Fruit fly (Drosophila melanogaster) whole organism, embryonic: ENCODE measurements around the gene CG15332.

Experiments used
- Atf6 ChIP-seq: fragments of 200-800 bp; sonication (Bioruptor generic); IDR thresholded peaks from 2 replicates; pipeline ENCODE4 v1.3.6; 2022; ENCODE audit warnings: missing biosample characterization, missing genetic modification characterization
- Bdp1 ChIP-seq: fragments of 200-800 bp; sonication (Bioruptor generic); optimal IDR thresholded peaks from 3 replicates; lab custom pipeline; 2016; ENCODE audit warnings: missing biosample characterization, missing genetic modification characterization
- CG10209 ChIP-seq: fragments of 200-800 bp; sonication (Bioruptor generic); optimal IDR thresholded peaks from 3 replicates; lab custom pipeline; 2017; ENCODE audit warnings: missing biosample characterization, mild to moderate bottlenecking, missing genetic modification characterization, missing genetic modification reagents
- CG1024 ChIP-seq: fragments of 200-800 bp; sonication (Bioruptor generic); IDR thresholded peaks from 2 replicates; pipeline ENCODE4 v1.3.6; 2022; ENCODE audit warnings: missing biosample characterization, missing genetic modification characterization
- CG14014 ChIP-seq: fragments of 200-800 bp; sonication (Bioruptor generic); IDR thresholded peaks from 2 replicates; pipeline ENCODE4 v1.3.6; 2022; ENCODE audit warnings: missing biosample characterization, missing genetic modification characterization
- CG14050 ChIP-seq: fragments of 200-800 bp; sonication (Bioruptor generic); IDR thresholded peaks from 3 replicates; pipeline ENCODE4 v1.3.6; 2022; ENCODE audit warnings: missing biosample characterization, missing genetic modification characterization
- CG14860 ChIP-seq: fragments of 200-800 bp; sonication (Bioruptor generic); IDR thresholded peaks from 3 replicates; pipeline ENCODE4 v1.3.6; 2022; ENCODE audit warnings: missing biosample characterization, missing genetic modification characterization; ENCODE audit not compliant: partially characterized antibody
- CG15269 ChIP-seq: fragments of 200-800 bp; sonication (Bioruptor generic); optimal IDR thresholded peaks from 2 replicates; lab custom pipeline; 2018; ENCODE audit warnings: missing biosample characterization, mild to moderate bottlenecking, missing genetic modification characterization, moderate library complexity
- CG16815 ChIP-seq: fragments of 200-800 bp; sonication (Bioruptor generic); optimal IDR thresholded peaks from 3 replicates; lab custom pipeline; 2017; ENCODE audit warnings: missing biosample characterization, mild to moderate bottlenecking, missing genetic modification characterization
- CG17186 ChIP-seq: fragments of 200-800 bp; sonication (Bioruptor generic); optimal IDR thresholded peaks from 3 replicates; lab custom pipeline; 2017; ENCODE audit warnings: missing biosample characterization, missing genetic modification reagents, missing genetic modification characterization
- CG3838 ChIP-seq: fragments of 200-800 bp; sonication (Bioruptor generic); optimal IDR thresholded peaks from 3 replicates; lab custom pipeline; 2016; ENCODE audit warnings: missing biosample characterization, missing genetic modification characterization
- CG7372 ChIP-seq: fragments of 200-800 bp; sonication (Bioruptor generic); IDR thresholded peaks from 2 replicates; pipeline ENCODE4 v1.3.6; 2022; ENCODE audit warnings: missing biosample characterization, missing genetic modification characterization
- CG7786 ChIP-seq: fragments of 200-800 bp; sonication (Bioruptor generic); optimal IDR thresholded peaks from 2 replicates; lab custom pipeline; 2016; ENCODE audit warnings: missing biosample characterization, missing genetic modification characterization
- CG8924 ChIP-seq: fragments of 200-800 bp; optimal IDR thresholded peaks from 3 replicates; lab custom pipeline; 2019; ENCODE audit warnings: missing biosample characterization, mild to moderate bottlenecking, missing genetic modification characterization, moderate library complexity
- Camta ChIP-seq: fragments of 200-800 bp; sonication (Bioruptor generic); optimal IDR thresholded peaks from 2 replicates; lab custom pipeline; 2016; ENCODE audit warnings: missing biosample characterization, missing genetic modification characterization
- Dfd ChIP-seq, 2 experiments: fragments of >200 bp; optimal IDR thresholded peaks; 2 replicates each; lab custom pipeline; 2017; ENCODE audit warnings: missing biosample characterization in 2 of 2, missing genetic modification characterization in 2 of 2
- Doc3 ChIP-seq: fragments of 200-800 bp; sonication (Bioruptor generic); IDR thresholded peaks from 3 replicates; pipeline ENCODE4 v1.3.6; 2022; ENCODE audit warnings: missing biosample characterization, missing genetic modification characterization; ENCODE audit not compliant: partially characterized antibody
- HHEX ChIP-seq: fragments of 200-800 bp; sonication (Bioruptor generic); optimal IDR thresholded peaks from 3 replicates; lab custom pipeline; 2017; ENCODE audit warnings: missing biosample characterization, mild to moderate bottlenecking, missing genetic modification characterization, missing genetic modification reagents
- Mad ChIP-seq: fragments of 200-800 bp; sonication (Bioruptor generic); optimal IDR thresholded peaks from 2 replicates; lab custom pipeline; 2016; ENCODE audit warnings: missing biosample characterization, missing genetic modification characterization
- Med ChIP-seq: fragments of 200-800 bp; sonication (Bioruptor generic); peaks from one replicate; lab custom pipeline; 2016; ENCODE audit warnings: missing biosample characterization, missing genetic modification characterization, mild to moderate bottlenecking, inconsistent platforms, moderate library complexity
- NK7.1 ChIP-seq: fragments of 200-800 bp; sonication (Bioruptor generic); optimal IDR thresholded peaks from 3 replicates; lab custom pipeline; 2016; ENCODE audit warnings: missing biosample characterization, missing genetic modification characterization
- Neu2 ChIP-seq: fragments of 200-800 bp; sonication (Bioruptor generic); optimal IDR thresholded peaks from 3 replicates; lab custom pipeline; 2016; ENCODE audit warnings: missing biosample characterization, missing genetic modification characterization, borderline replicate concordance
- PHDP ChIP-seq: fragments of 200-800 bp; sonication (Bioruptor generic); optimal IDR thresholded peaks from 3 replicates; lab custom pipeline; 2018; ENCODE audit warnings: missing biosample characterization, mild to moderate bottlenecking, missing genetic modification characterization, moderate library complexity
- Ravus ChIP-seq: fragments of 200-800 bp; sonication (Bioruptor generic); IDR thresholded peaks from 2 replicates; pipeline ENCODE4 v1.3.6; 2022; ENCODE audit warnings: missing biosample characterization, missing genetic modification characterization
- Rfx ChIP-seq: fragments of 200-800 bp; sonication (Bioruptor generic); IDR thresholded peaks from 2 replicates; pipeline ENCODE4 v1.3.6; 2022; ENCODE audit warnings: missing biosample characterization, missing genetic modification characterization
- Side ChIP-seq: fragments of 200-800 bp; sonication (Bioruptor generic); optimal IDR thresholded peaks from 2 replicates; lab custom pipeline; 2016; ENCODE audit warnings: missing biosample characterization, missing genetic modification characterization
- Usf ChIP-seq: fragments of 200-800 bp; sonication (Bioruptor generic); optimal IDR thresholded peaks from 2 replicates; lab custom pipeline; 2017; ENCODE audit warnings: missing genotype, missing biosample characterization, missing genetic modification characterization
- YL-1 ChIP-seq: fragments of 200-800 bp; sonication (Bioruptor generic); optimal IDR thresholded peaks from 3 replicates; lab custom pipeline; 2017; ENCODE audit warnings: missing biosample characterization, mild to moderate bottlenecking, missing genetic modification characterization
- al ChIP-seq: fragments of 200-800 bp; sonication (Bioruptor generic); IDR thresholded peaks from 2 replicates; pipeline ENCODE4 v1.3.6; 2022; ENCODE audit warnings: missing biosample characterization, missing genetic modification characterization
- bcd ChIP-seq: fragments of 200-800 bp; sonication (Bioruptor generic); optimal IDR thresholded peaks from 2 replicates; lab custom pipeline; 2017; ENCODE audit warnings: missing biosample characterization, mild to moderate bottlenecking, missing genetic modification characterization
- cad ChIP-seq: fragments of >200 bp; optimal IDR thresholded peaks from 2 replicates; lab custom pipeline; 2017; ENCODE audit warnings: missing biosample characterization, missing genetic modification characterization
- cwo ChIP-seq: fragments of 200-800 bp; sonication (Bioruptor generic); optimal IDR thresholded peaks from 3 replicates; lab custom pipeline; 2017; ENCODE audit warnings: missing biosample characterization, missing genetic modification characterization, mild to moderate bottlenecking, moderate library complexity, missing genetic modification reagents
- dan ChIP-seq: fragments of 200-800 bp; sonication (Bioruptor generic); IDR thresholded peaks from 2 replicates; pipeline ENCODE4 v1.3.6; 2022; ENCODE audit warnings: missing biosample characterization, missing genetic modification characterization
- dati ChIP-seq: fragments of 200-800 bp; sonication (Bioruptor generic); IDR thresholded peaks from 2 replicates; pipeline ENCODE4 v1.3.6; 2022; ENCODE audit warnings: missing biosample characterization, missing genetic modification characterization
- dimm ChIP-seq: fragments of 200-800 bp; sonication (Bioruptor generic); IDR thresholded peaks from 2 replicates; pipeline ENCODE4 v1.3.6; 2022; ENCODE audit warnings: missing biosample characterization, missing genetic modification characterization
- dm ChIP-seq: fragments of 200-800 bp; sonication (Bioruptor generic); optimal IDR thresholded peaks from 3 replicates; lab custom pipeline; 2016; ENCODE audit warnings: missing biosample characterization, missing genetic modification characterization
- eve ChIP-seq, 2 experiments: fragments of >200 bp; optimal IDR thresholded peaks; 2 replicates each; lab custom pipeline; 2017; ENCODE audit warnings: missing biosample characterization in 2 of 2, missing genetic modification characterization in 2 of 2
- eyg ChIP-seq: fragments of 200-800 bp; sonication (Bioruptor generic); optimal IDR thresholded peaks from 3 replicates; lab custom pipeline; 2016; ENCODE audit warnings: missing biosample characterization, missing genetic modification characterization
- fd3F ChIP-seq: fragments of 200-800 bp; sonication (Bioruptor generic); optimal IDR thresholded peaks from 2 replicates; lab custom pipeline; 2018; ENCODE audit warnings: missing biosample characterization, mild to moderate bottlenecking, missing genetic modification characterization, moderate library complexity
- gsb ChIP-seq: fragments of 200-800 bp; sonication (Bioruptor generic); IDR thresholded peaks from 2 replicates; pipeline ENCODE4 v1.3.6; 2022; ENCODE audit warnings: missing biosample characterization, missing genetic modification characterization
- ind ChIP-seq: fragments of 200-800 bp; sonication (Bioruptor generic); optimal IDR thresholded peaks from 3 replicates; lab custom pipeline; 2016; ENCODE audit warnings: missing biosample characterization, missing genetic modification characterization
- jigr1 ChIP-seq: fragments of 200-800 bp; sonication (Bioruptor generic); IDR thresholded peaks from 3 replicates; pipeline ENCODE4 v1.3.6; 2022; ENCODE audit warnings: missing biosample characterization, missing genetic modification characterization
- jing ChIP-seq: fragments of 200-800 bp; sonication (Bioruptor generic); optimal IDR thresholded peaks from 2 replicates; lab custom pipeline; 2018; ENCODE audit warnings: missing biosample characterization, mild to moderate bottlenecking, missing genetic modification characterization
- maf-S ChIP-seq: fragments of 200-800 bp; sonication (Bioruptor generic); optimal IDR thresholded peaks from 2 replicates; lab custom pipeline; 2016; ENCODE audit warnings: missing biosample characterization, missing genetic modification characterization
- oc ChIP-seq: fragments of 200-800 bp; sonication (Bioruptor generic); optimal IDR thresholded peaks from 2 replicates; lab custom pipeline; 2018; ENCODE audit warnings: missing biosample characterization, mild to moderate bottlenecking, missing genetic modification characterization, moderate library complexity
- onecut ChIP-seq: fragments of 200-800 bp; sonication (Bioruptor generic); IDR thresholded peaks from 2 replicates; pipeline ENCODE4 v1.3.6; 2022; ENCODE audit warnings: missing biosample characterization, missing genetic modification characterization
- sens ChIP-seq: fragments of 200-800 bp; sonication (Bioruptor generic); peaks from one replicate; lab custom pipeline; 2016; ENCODE audit warnings: missing biosample characterization, missing genetic modification characterization
- so ChIP-seq: fragments of 200-800 bp; sonication (Bioruptor generic); IDR thresholded peaks from 3 replicates; pipeline ENCODE4 v1.3.6; 2022; ENCODE audit warnings: missing biosample characterization, missing genetic modification characterization
- unpg ChIP-seq: fragments of 200-800 bp; sonication (Bioruptor generic); optimal IDR thresholded peaks from 3 replicates; lab custom pipeline; 2018; ENCODE audit warnings: missing biosample characterization, mild to moderate bottlenecking, missing genetic modification characterization, moderate library complexity

Gene CG15332

dm6 chrX:7937588-7938481 lies 18.0 kb downstream of the CG15332 start (continued):
- TF ChIP-seq jing (GFP tag; lab: Kevin White, UChicago): peak; percentile 73
- TF ChIP-seq PHDP: peak; percentile 72
- TF ChIP-seq CG14860 (GFP tag; lab: Robert Waterston, UW): no peak
- peak; percentile 87 for TF ChIP-seq bcd (GFP tag; lab: Kevin White, UChicago)
- no peak for TF ChIP-seq gsb (GFP tag; lab: Robert Waterston, UW)
- peak; percentile 72 for TF ChIP-seq dm
- TF ChIP-seq NK7.1: peak; percentile 61
- TF ChIP-seq CG17186 (GFP tag; lab: Kevin White, UChicago): peak; percentile 54
- peak; percentile 82 for TF ChIP-seq CG10209 (GFP tag; lab: Kevin White, UChicago)
- peak; percentile 77 for TF ChIP-seq oc (tag; lab: Kevin White, UChicago)
- peak; percentile 11 for TF ChIP-seq Neu2 (GFP tag; lab: Kevin White, UChicago)
- TF ChIP-seq CG14014: peak; percentile 52; the same call in 1 of the 2 replicates
- TF ChIP-seq maf-S (GFP tag; lab: Kevin White, UChicago): peak; percentile 57
- peak; percentile 36; the same call in 1 of the 2 replicates for TF ChIP-seq dati (GFP tag; lab: Robert Waterston, UW)
- peak; percentile 21; the same call in 1 of the 2 replicates for TF ChIP-seq dimm (GFP tag; lab: Robert Waterston, UW)
- TF ChIP-seq CG14050 (GFP tag; lab: Robert Waterston, UW): peak; percentile 38; the same call in 1 of the 3 replicates
- peak; percentile 71 for TF ChIP-seq onecut
- TF ChIP-seq sens (GFP tag; lab: Kevin White, UChicago): peak; percentile 98
- TF ChIP-seq cad (GFP tag; lab: Kevin White, UChicago): no peak
- TF ChIP-seq eyg: peak; percentile 71
- TF ChIP-seq so (GFP tag; lab: Robert Waterston, UW): peak; percentile 59; the same call in 1 of the 3 replicates
- TF ChIP-seq eve (GFP tag; optimal IDR thresholded peaks at IDR 0.05; lab: Kevin White, UChicago): peak in 1 of 2 experiments; percentile 46
- peak; percentile 87 for TF ChIP-seq CG16815
- peak; percentile 50 for TF ChIP-seq Rfx (GFP tag; lab: Robert Waterston, UW)
- peak; percentile 46 for TF ChIP-seq Mad (GFP tag; lab: Kevin White, UChicago)
- peak; percentile 89 for TF ChIP-seq Camta
- peak; percentile 23; the same call in 1 of the 2 replicates for TF ChIP-seq Atf6 (GFP tag; lab: Robert Waterston, UW)
- TF ChIP-seq Side (GFP tag; lab: Kevin White, UChicago): peak; percentile 82
- 0 out of 2 replicates have a peak, but pooled peaks have one; percentile 42 for TF ChIP-seq CG1024 (GFP tag; lab: Robert Waterston, UW)
- no peak for TF ChIP-seq Dfd (GFP tag; optimal IDR thresholded peaks at IDR 0.05; lab: Kevin White, UChicago)
- TF ChIP-seq CG3838: peak; percentile 34
- no peak for TF ChIP-seq Ravus (GFP tag; lab: Robert Waterston, UW)
- TF ChIP-seq dan (GFP tag; lab: Robert Waterston, UW): peak; percentile 61
- TF ChIP-seq CG7372 (GFP tag; lab: Robert Waterston, UW): peak; percentile 58; the same call in 1 of the 2 replicates
- peak; percentile 68 for TF ChIP-seq Usf (GFP tag; lab: Kevin White, UChicago)
- peak; percentile 71 for TF ChIP-seq unpg (GFP tag; lab: Kevin White, UChicago)
- peak; percentile 75 for TF ChIP-seq ind (GFP tag; lab: Kevin White, UChicago)
- no peak for TF ChIP-seq al (GFP tag; lab: Robert Waterston, UW)
- peak; percentile 92 for TF ChIP-seq Med (GFP tag; lab: Kevin White, UChicago)
- TF ChIP-seq CG7786: peak; percentile 80
- TF ChIP-seq CG8924: peak; percentile 77
- peak; percentile 37 for TF ChIP-seq YL-1 (GFP tag; lab: Kevin White, UChicago)
- no peak for TF ChIP-seq Doc3 (GFP tag; lab: Robert Waterston, UW)
- peak; percentile 69; the same call in 2 of the 3 replicates for TF ChIP-seq jigr1 (GFP tag; lab: Robert Waterston, UW)
- TF ChIP-seq CG15269: peak; percentile 76
- peak; percentile 58 for TF ChIP-seq cwo (GFP tag; lab: Kevin White, UChicago)
- peak; percentile 61 for TF ChIP-seq Bdp1 (GFP tag; lab: Kevin White, UChicago)
- TF ChIP-seq fd3F: peak; percentile 14
- TF ChIP-seq HHEX (GFP tag; lab: Kevin White, UChicago): peak; percentile 62
